Worm (Caenorhabditis elegans) whole organism, L2 larva: ENCODE data around the gene sand-1.

Source experiments
- C34F6.9 ChIP-seq: fragments of 150-350 bp; optimal IDR thresholded peaks from 2 replicates; lab custom pipeline; 2014; ENCODE audit warnings: missing biosample characterization, missing genetic modification characterization
- R02D3.7 ChIP-seq: fragments of 150-350 bp; optimal IDR thresholded peaks from 2 replicates; lab custom pipeline; 2014; ENCODE audit warnings: missing biosample characterization, missing genetic modification characterization
- Y55F3AM.14 ChIP-seq: fragments of 200-800 bp; sonication (Bioruptor generic); optimal IDR thresholded peaks from 2 replicates; lab custom pipeline; 2018; ENCODE audit warnings: mild to moderate bottlenecking, missing genetic modification characterization, missing compliant biosample characterization
- ZK546.5 ChIP-seq: sonication (generic microtip); optimal IDR thresholded peaks from 2 replicates; lab custom pipeline; 2017; ENCODE audit warnings: missing biosample characterization, missing genetic modification characterization
- aly-2 ChIP-seq: fragments of 150-350 bp; optimal IDR thresholded peaks from 2 replicates; lab custom pipeline; 2014; ENCODE audit warnings: missing biosample characterization, missing genetic modification characterization
- ama-1 ChIP-seq: fragments of 150-350 bp; optimal IDR thresholded peaks from 2 replicates; lab custom pipeline; 2018; ENCODE audit warnings: inconsistent platforms
- blmp-1 ChIP-seq: sonication (generic microtip); optimal IDR thresholded peaks from 2 replicates; lab custom pipeline; 2017; ENCODE audit warnings: missing genetic modification characterization, mild to moderate bottlenecking, missing compliant biosample characterization, antibody characterized with exemption, moderate library complexity; ENCODE audit not compliant: insufficient read depth
- ceh-16 ChIP-seq: fragments of 150-350 bp; optimal IDR thresholded peaks from 2 replicates; lab custom pipeline; 2014; ENCODE audit warnings: missing biosample characterization, missing genetic modification characterization
- crh-2 ChIP-seq: sonication (generic microtip); optimal IDR thresholded peaks from 2 replicates; lab custom pipeline; 2017; ENCODE audit warnings: missing biosample characterization, missing genetic modification characterization
- dmd-4 ChIP-seq: sonication (generic microtip); optimal IDR thresholded peaks from 2 replicates; lab custom pipeline; 2017; ENCODE audit warnings: missing biosample characterization, missing genetic modification characterization
- egl-27 ChIP-seq: sonication (generic microtip); optimal IDR thresholded peaks from 3 replicates; lab custom pipeline; 2017; ENCODE audit warnings: missing biosample characterization, missing genetic modification reagents, missing genetic modification characterization
- elt-1 ChIP-seq: fragments of 150-350 bp; optimal IDR thresholded peaks from 2 replicates; lab custom pipeline; 2014; ENCODE audit warnings: missing biosample characterization, missing genetic modification characterization
- elt-3 ChIP-seq: sonication (generic microtip); optimal IDR thresholded peaks from 2 replicates; lab custom pipeline; 2017; ENCODE audit warnings: missing biosample characterization, missing genetic modification characterization
- fos-1 ChIP-seq: fragments of 150-350 bp; optimal IDR thresholded peaks from 2 replicates; lab custom pipeline; 2014; ENCODE audit warnings: missing biosample characterization, missing genetic modification characterization
- gmeb-1 ChIP-seq: fragments of 150-350 bp; optimal IDR thresholded peaks from 2 replicates; lab custom pipeline; 2014; ENCODE audit warnings: missing biosample characterization, missing genetic modification characterization
- lin-13 ChIP-seq: fragments of 150-350 bp; optimal IDR thresholded peaks from 2 replicates; lab custom pipeline; 2014; ENCODE audit warnings: missing biosample characterization, missing genetic modification reagents, missing genetic modification characterization
- lsy-2 ChIP-seq, 2 experiments: fragments of 150-350 bp in 1 of 2; sonication (generic microtip) in 1 of 2; optimal IDR thresholded peaks; 2 replicates each; lab custom pipeline; 2014 to 2017; ENCODE audit warnings: missing biosample characterization in 2 of 2, missing genetic modification characterization in 2 of 2
- mdl-1 ChIP-seq, 2 experiments: fragments of 150-350 bp in 1 of 2; sonication (generic microtip) in 1 of 2; optimal IDR thresholded peaks; 2 replicates each; lab custom pipeline; 2017; ENCODE audit warnings: missing biosample characterization in 2 of 2, missing genetic modification characterization in 2 of 2
- nhr-10 ChIP-seq: sonication (generic microtip); optimal IDR thresholded peaks from 2 replicates; lab custom pipeline; 2017; ENCODE audit warnings: missing biosample characterization, missing genetic modification characterization
- nhr-23 ChIP-seq: fragments of 150-350 bp; optimal IDR thresholded peaks from 2 replicates; lab custom pipeline; 2014; ENCODE audit warnings: missing biosample characterization, missing genetic modification reagents, missing genetic modification characterization
- nhr-237 ChIP-seq: fragments of 150-350 bp; optimal IDR thresholded peaks from 2 replicates; lab custom pipeline; 2014; ENCODE audit warnings: missing biosample characterization, missing genetic modification characterization
- nhr-25 ChIP-seq: fragments of 150-350 bp; sonication (generic microtip); optimal IDR thresholded peaks from 3 replicates; lab custom pipeline; 2014; ENCODE audit warnings: missing biosample characterization, missing genetic modification characterization
- peb-1 ChIP-seq: fragments of 150-350 bp; optimal IDR thresholded peaks from 2 replicates; lab custom pipeline; 2014; ENCODE audit warnings: missing biosample characterization, missing genetic modification characterization
- skn-1 ChIP-seq: sonication (generic microtip); optimal IDR thresholded peaks from 2 replicates; lab custom pipeline; 2017; ENCODE audit warnings: missing biosample characterization, missing genetic modification characterization
- sma-3 ChIP-seq: sonication (generic microtip); optimal IDR thresholded peaks from 2 replicates; lab custom pipeline; 2016; ENCODE audit warnings: missing genetic modification reagents, missing genetic modification characterization, missing compliant biosample characterization
- sma-9 ChIP-seq, 2 experiments: fragments of 150-350 bp in 1 of 2; sonication (generic microtip) in 1 of 2; optimal IDR thresholded peaks; 2 replicates each; lab custom pipeline; 2014 to 2016; ENCODE audit warnings: missing genetic modification characterization in 2 of 2, mild to moderate bottlenecking in 1 of 2, missing biosample characterization in 1 of 2, missing compliant biosample characterization in 1 of 2, missing genetic modification reagents in 1 of 2, moderate library complexity in 1 of 2
- snpc-4 ChIP-seq: fragments of 150-350 bp; optimal IDR thresholded peaks from 2 replicates; lab custom pipeline; 2014; ENCODE audit warnings: missing biosample characterization, missing genetic modification characterization
- unc-55 ChIP-seq: fragments of 150-350 bp; sonication (generic microtip); optimal IDR thresholded peaks from 3 replicates; lab custom pipeline; 2014; ENCODE audit warnings: missing biosample characterization, missing genetic modification reagents, missing genetic modification characterization
- unc-62 ChIP-seq: fragments of 150-350 bp; optimal IDR thresholded peaks from 2 replicates; lab custom pipeline; 2014; ENCODE audit warnings: missing biosample characterization, missing genetic modification reagents, missing genetic modification characterization
- zag-1 ChIP-seq: fragments of 150-350 bp; optimal IDR thresholded peaks from 2 replicates; lab custom pipeline; 2014; ENCODE audit warnings: missing biosample characterization, missing genetic modification characterization
- ztf-1 ChIP-seq: fragments of 200-800 bp; sonication (Bioruptor generic); conservative IDR thresholded peaks from 2 replicates; pipeline ENCODE4 v1.3.6; 2022; ENCODE audit warnings: missing genetic modification characterization, missing compliant biosample characterization
- ztf-4 ChIP-seq: fragments of 150-350 bp; optimal IDR thresholded peaks from 2 replicates; lab custom pipeline; 2014; ENCODE audit warnings: missing biosample characterization, missing genetic modification characterization

The sand-1 gene

ce11 chrIV:5344168-5344567 is 22.5 kb upstream of the sand-1 start:
- TF ChIP-seq mdl-1 (tag; optimal IDR thresholded peaks at IDR 0.05; lab: Kevin White, UChicago) (no peak), elt-1 (no peak), C34F6.9 (tag; lab: Kevin White, UChicago) (no peak), fos-1 (tag; lab: Kevin White, UChicago) (peak; percentile 13), nhr-25 (no peak), ceh-16 (tag; lab: Kevin White, UChicago) (no peak), R02D3.7 (tag; lab: Kevin White, UChicago) (no peak), lin-13 (GFP tag; lab: Kevin White, UChicago) (peak; percentile 24), skn-1 (tag; lab: Kevin White, UChicago) (no peak), unc-55 (GFP tag; lab: Kevin White, UChicago) (no peak), nhr-23 (no peak), nhr-237 (no peak), zag-1 (tag; lab: Kevin White, UChicago) (no peak), peb-1 (no peak), ZK546.5 (tag; lab: Kevin White, UChicago) (no peak), ama-1 (lab: Kevin White, UChicago) (no peak), ztf-1 (no peak), snpc-4 (no peak), lsy-2 (tag; optimal IDR thresholded peaks at IDR 0.05; lab: Kevin White, UChicago) (no peak), sma-3 (peak; percentile 60), crh-2 (peak; percentile 48), dmd-4 (tag; lab: Kevin White, UChicago) (no peak)

DNA sequence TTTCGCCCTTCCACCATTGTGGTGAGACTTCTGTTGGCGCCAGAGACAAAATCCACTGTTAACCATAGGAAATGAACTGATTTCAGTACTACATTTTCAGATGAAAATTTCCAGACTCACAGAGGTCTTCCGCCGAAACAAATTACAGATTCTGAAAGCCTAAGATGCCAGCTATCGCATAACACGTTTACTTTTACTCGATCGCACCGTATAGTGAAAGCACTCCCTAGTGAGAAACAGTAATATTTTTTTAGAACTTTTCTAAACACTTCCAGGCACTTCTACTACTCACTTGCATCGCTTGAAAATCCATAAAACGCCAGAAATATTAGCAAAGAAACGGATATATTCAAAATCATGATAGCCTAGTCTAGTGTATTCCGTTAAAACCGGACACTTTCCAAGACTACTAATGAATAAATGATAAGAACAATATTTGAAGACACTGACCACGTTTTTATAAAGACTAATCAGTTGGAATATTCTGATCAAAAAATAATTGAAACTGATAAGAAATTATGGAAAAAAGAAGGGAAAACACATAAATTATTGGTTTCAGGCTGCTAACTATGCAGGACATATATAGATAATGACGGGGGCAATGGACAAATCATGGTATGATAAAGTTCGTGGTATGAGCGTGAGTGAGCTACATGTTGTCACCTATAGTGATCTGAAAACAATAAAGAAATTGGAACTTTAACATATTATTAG is 16.0 kb upstream of the sand-1 start, which contains the start of gene gba-4:
Gene gba-4, minus strand, starts transcription at position 418 of the 714 bp plus-strand sequence.
- peak; percentile 68 for TF ChIP-seq fos-1 (tag; lab: Kevin White, UChicago)

ce11 chrIV:5353364-5353763 is 13.3 kb upstream of the sand-1 start, which contains the start of gene Y4C6B.7:
Gene Y4C6B.7 (minus strand): TSS chrIV:5353464.
- no peak for TF ChIP-seq aly-2 (tag; lab: Kevin White, UChicago)

ce11 chrIV:5354124-5354523 is 12.5 kb upstream of the sand-1 start, which contains the start of gene Y4C6B.1:
Gene Y4C6B.1 (plus strand): TSS chrIV:5354488.
- no peak for TF ChIP-seq unc-62
- TF ChIP-seq unc-55 (GFP tag; lab: Kevin White, UChicago): peak; percentile 16
- TF ChIP-seq lsy-2 (tag; optimal IDR thresholded peaks at IDR 0.05; lab: Kevin White, UChicago): peak in 1 of 2 experiments; percentile 87
- no peak for TF ChIP-seq egl-27 (tag; lab: Kevin White, UChicago)

DNA sequence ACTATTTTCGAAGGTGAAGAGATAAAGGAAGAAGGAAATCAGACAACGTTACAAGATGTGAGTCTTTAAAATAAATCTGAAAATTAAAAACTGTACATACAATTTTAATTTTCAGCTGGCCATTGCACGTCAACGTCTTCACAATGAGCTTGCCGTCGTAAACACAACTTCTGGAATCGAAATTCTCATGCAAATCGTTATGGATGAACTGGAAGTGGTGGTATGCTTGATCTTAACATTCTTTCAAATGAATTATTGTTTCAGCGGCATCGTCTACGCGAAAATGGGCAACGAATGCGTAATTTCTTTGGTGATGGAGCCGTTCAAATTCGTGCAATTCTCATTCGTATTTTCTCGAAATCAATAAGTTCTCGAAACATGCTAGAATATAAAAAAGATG is 12.1 kb upstream of the sand-1 start:
- TF ChIP-seq lsy-2 (tag; optimal IDR thresholded peaks at IDR 0.05; lab: Kevin White, UChicago): no peak
- no peak for TF ChIP-seq nhr-25
- TF ChIP-seq egl-27 (tag; lab: Kevin White, UChicago): no peak
- TF ChIP-seq dmd-4 (tag; lab: Kevin White, UChicago): no peak
- TF ChIP-seq Y55F3AM.14 (GFP tag; lab: Kevin White, UChicago): no peak
- no peak for TF ChIP-seq ceh-16 (tag; lab: Kevin White, UChicago)
- TF ChIP-seq nhr-10 (tag; lab: Kevin White, UChicago): no peak
- no peak for TF ChIP-seq nhr-237
- no peak for TF ChIP-seq sma-3
- no peak for TF ChIP-seq gmeb-1 (tag; lab: Kevin White, UChicago)
- no peak for TF ChIP-seq unc-62
- TF ChIP-seq sma-9 (GFP tag; optimal IDR thresholded peaks at IDR 0.05; lab: Kevin White, UChicago): no peak
- TF ChIP-seq sma-9 (tag; optimal IDR thresholded peaks at IDR 0.05; lab: Kevin White, UChicago): no peak
- TF ChIP-seq mdl-1 (tag; optimal IDR thresholded peaks at IDR 0.05; lab: Kevin White, UChicago): no peak
- TF ChIP-seq zag-1 (tag; lab: Kevin White, UChicago): no peak
- TF ChIP-seq ztf-4 (tag; lab: Kevin White, UChicago): no peak

DNA sequence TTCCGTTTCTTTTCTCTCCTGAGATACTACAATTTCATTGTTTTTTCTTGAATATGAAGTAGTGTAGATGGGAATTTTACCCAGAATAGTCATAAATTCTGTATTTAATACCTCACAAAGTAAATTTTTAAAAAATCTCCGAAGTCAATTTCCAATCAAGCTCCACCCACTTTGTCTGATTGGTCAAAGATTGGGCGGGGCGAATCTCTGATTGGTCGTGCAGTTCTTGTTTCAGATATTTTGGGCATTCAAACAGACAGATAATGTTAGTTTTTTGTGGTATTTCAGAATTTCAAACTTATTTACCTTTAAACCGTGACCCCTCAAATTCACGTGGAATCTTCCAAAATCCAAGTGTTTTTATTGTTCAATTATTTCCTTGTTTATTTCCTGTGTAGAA is 6.1 kb upstream of the sand-1 start, which contains the start of gene F41H10.5:
Gene F41H10.5, plus strand, starts transcription at position 375 of the 400 bp plus-strand sequence.
- TF ChIP-seq elt-3 (no peak), blmp-1 (tag; lab: Kevin White, UChicago) (no peak), aly-2 (tag; lab: Kevin White, UChicago) (no peak)
